Fruit fly (Drosophila melanogaster) whole organism, embryonic: ENCODE data around the gene CG13801.
A peak's percentile ranks its signal among the peaks of the same experiment; 100 is the strongest.

ENCODE experiments used
- Aef1 ChIP-seq: fragments of 200-800 bp; sonication (Bioruptor generic); IDR thresholded peaks from 3 replicates; pipeline ENCODE4 v1.3.6; 2022; ENCODE audit warnings: missing biosample characterization, missing genetic modification characterization
- CG1024 ChIP-seq: fragments of 200-800 bp; sonication (Bioruptor generic); IDR thresholded peaks from 2 replicates; pipeline ENCODE4 v1.3.6; 2022; ENCODE audit warnings: missing biosample characterization, missing genetic modification characterization
- CG10274 ChIP-seq: fragments of 200-800 bp; sonication (Bioruptor generic); optimal IDR thresholded peaks from 3 replicates; lab custom pipeline; 2017; ENCODE audit warnings: missing biosample characterization, mild to moderate bottlenecking, missing genetic modification characterization
- CG10462 ChIP-seq: fragments of 200-800 bp; sonication (Bioruptor generic); optimal IDR thresholded peaks from 2 replicates; lab custom pipeline; 2016; ENCODE audit warnings: missing biosample characterization, missing genetic modification characterization
- CG11085 ChIP-seq: fragments of 200-800 bp; sonication (Bioruptor generic); IDR thresholded peaks from 2 replicates; pipeline ENCODE4 v1.3.6; 2022; ENCODE audit warnings: missing biosample characterization, missing genetic modification characterization
- CG13624 ChIP-seq: fragments of 200-800 bp; sonication (Bioruptor generic); optimal IDR thresholded peaks from 2 replicates; lab custom pipeline; 2016; ENCODE audit warnings: missing biosample characterization, missing genetic modification characterization
- CG15514 ChIP-seq: fragments of 200-800 bp; sonication (Bioruptor generic); optimal IDR thresholded peaks from 3 replicates; lab custom pipeline; 2017; ENCODE audit warnings: missing biosample characterization, missing genetic modification characterization, mild to moderate bottlenecking, moderate library complexity, missing genetic modification reagents
- CG16863 ChIP-seq: fragments of 200-800 bp; sonication (Bioruptor generic); optimal IDR thresholded peaks from 3 replicates; lab custom pipeline; 2016; ENCODE audit warnings: missing biosample characterization, missing genetic modification characterization
- CG18476 ChIP-seq: fragments of 200-800 bp; sonication (Bioruptor generic); optimal IDR thresholded peaks from 2 replicates; lab custom pipeline; 2016; ENCODE audit warnings: missing biosample characterization, mild to moderate bottlenecking, missing genetic modification characterization
- CG3065 ChIP-seq: fragments of 200-800 bp; sonication (Bioruptor generic); optimal IDR thresholded peaks from 2 replicates; lab custom pipeline; 2016; ENCODE audit warnings: missing biosample characterization, missing genetic modification characterization
- CG33213 ChIP-seq: fragments of 200-800 bp; sonication (Bioruptor generic); optimal IDR thresholded peaks from 3 replicates; lab custom pipeline; 2016; ENCODE audit warnings: missing biosample characterization, missing genetic modification characterization
- CG34224 ChIP-seq: fragments of 200-800 bp; sonication (Bioruptor generic); IDR thresholded peaks from 3 replicates; pipeline ENCODE4 v1.3.6; 2022; ENCODE audit warnings: missing biosample characterization, missing genetic modification characterization; ENCODE audit not compliant: partially characterized antibody
- CG34422 ChIP-seq: fragments of 200-800 bp; sonication (Bioruptor generic); IDR thresholded peaks from 3 replicates; pipeline ENCODE4 v1.3.6; 2022; ENCODE audit warnings: missing biosample characterization, missing genetic modification characterization
- CG5180 ChIP-seq: fragments of 200-800 bp; sonication (Bioruptor generic); optimal IDR thresholded peaks from 3 replicates; lab custom pipeline; 2017; ENCODE audit warnings: missing biosample characterization, missing genetic modification characterization, mild to moderate bottlenecking, moderate library complexity, missing genetic modification reagents
- CG6175 ChIP-seq: fragments of 200-800 bp; sonication (Bioruptor generic); IDR thresholded peaks from 3 replicates; pipeline ENCODE4 v1.3.6; 2022; ENCODE audit warnings: missing biosample characterization, missing genetic modification characterization
- CG7928 ChIP-seq: fragments of 200-800 bp; sonication (Bioruptor generic); optimal IDR thresholded peaks from 2 replicates; lab custom pipeline; 2017; ENCODE audit warnings: missing biosample characterization, mild to moderate bottlenecking, missing genetic modification characterization
- CG8281 ChIP-seq: fragments of 200-800 bp; sonication (Bioruptor generic); optimal IDR thresholded peaks from 2 replicates; lab custom pipeline; 2018; ENCODE audit warnings: missing biosample characterization, mild to moderate bottlenecking, missing genetic modification characterization, moderate library complexity
- CG8944 ChIP-seq: fragments of 200-800 bp; sonication (Bioruptor generic); optimal IDR thresholded peaks from 3 replicates; lab custom pipeline; 2016; ENCODE audit warnings: missing biosample characterization, missing genetic modification characterization
- CG9609 ChIP-seq: fragments of 200-800 bp; sonication (Bioruptor generic); optimal IDR thresholded peaks from 3 replicates; lab custom pipeline; 2016; ENCODE audit warnings: missing biosample characterization, missing genetic modification characterization
- Gsc ChIP-seq: fragments of 200-800 bp; sonication (Bioruptor generic); IDR thresholded peaks from 2 replicates; pipeline ENCODE4 v1.3.6; 2022; ENCODE audit warnings: missing biosample characterization, missing genetic modification characterization
- Hr51 ChIP-seq, 2 experiments: fragments of 200-800 bp; sonication (Bioruptor generic); optimal IDR thresholded peaks; 2 replicates in 1 of 2; 3 replicates in 1 of 2; lab custom pipeline; 2016 to 2018; ENCODE audit warnings: missing biosample characterization in 2 of 2, missing genetic modification characterization in 2 of 2, mild to moderate bottlenecking in 1 of 2, moderate library complexity in 1 of 2
- MESR4 ChIP-seq: fragments of 200-800 bp; sonication (Bioruptor generic); optimal IDR thresholded peaks from 2 replicates; lab custom pipeline; 2018; ENCODE audit warnings: missing biosample characterization, mild to moderate bottlenecking, missing genetic modification characterization, moderate library complexity
- Mad ChIP-seq: fragments of 200-800 bp; sonication (Bioruptor generic); optimal IDR thresholded peaks from 2 replicates; lab custom pipeline; 2016; ENCODE audit warnings: missing biosample characterization, missing genetic modification characterization
- Med ChIP-seq: fragments of 200-800 bp; sonication (Bioruptor generic); peaks from one replicate; lab custom pipeline; 2016; ENCODE audit warnings: missing biosample characterization, missing genetic modification characterization, mild to moderate bottlenecking, inconsistent platforms, moderate library complexity
- Sox100B ChIP-seq: fragments of 200-800 bp; sonication (Bioruptor generic); optimal IDR thresholded peaks from 3 replicates; lab custom pipeline; 2018; ENCODE audit warnings: missing biosample characterization, mild to moderate bottlenecking, missing genetic modification characterization
- Sry-β ChIP-seq: fragments of 200-800 bp; sonication (Bioruptor generic); optimal IDR thresholded peaks from 2 replicates; lab custom pipeline; 2018; ENCODE audit warnings: missing biosample characterization, mild to moderate bottlenecking, missing genetic modification characterization, moderate library complexity
- Vsx1 ChIP-seq: fragments of 200-800 bp; sonication (Bioruptor generic); optimal IDR thresholded peaks from 2 replicates; lab custom pipeline; 2017; ENCODE audit warnings: missing biosample characterization, mild to moderate bottlenecking, missing genetic modification characterization, missing genetic modification reagents
- Xbp1 ChIP-seq: fragments of 200-800 bp; sonication (Bioruptor generic); optimal IDR thresholded peaks from 3 replicates; lab custom pipeline; 2016; ENCODE audit warnings: missing biosample characterization, mild to moderate bottlenecking, missing genetic modification characterization
- bsh ChIP-seq, 2 experiments: fragments of 200-800 bp; sonication (Bioruptor generic); optimal IDR thresholded peaks; 2 replicates each; lab custom pipeline; 2017 to 2018; ENCODE audit warnings: mild to moderate bottlenecking in 2 of 2, missing biosample characterization in 2 of 2, missing genetic modification characterization in 2 of 2, moderate library complexity in 1 of 2
- crc ChIP-seq: fragments of 200-800 bp; sonication (Bioruptor generic); optimal IDR thresholded peaks from 2 replicates; lab custom pipeline; 2016; ENCODE audit warnings: missing biosample characterization, missing genetic modification characterization
- cwo ChIP-seq: fragments of 200-800 bp; sonication (Bioruptor generic); optimal IDR thresholded peaks from 3 replicates; lab custom pipeline; 2017; ENCODE audit warnings: missing biosample characterization, missing genetic modification characterization, mild to moderate bottlenecking, moderate library complexity, missing genetic modification reagents
- dati ChIP-seq: fragments of 200-800 bp; sonication (Bioruptor generic); IDR thresholded peaks from 2 replicates; pipeline ENCODE4 v1.3.6; 2022; ENCODE audit warnings: missing biosample characterization, missing genetic modification characterization
- dm ChIP-seq: fragments of 200-800 bp; sonication (Bioruptor generic); optimal IDR thresholded peaks from 3 replicates; lab custom pipeline; 2016; ENCODE audit warnings: missing biosample characterization, missing genetic modification characterization
- fd64A ChIP-seq: fragments of 200-800 bp; sonication (Bioruptor generic); optimal IDR thresholded peaks from 3 replicates; lab custom pipeline; 2018; ENCODE audit warnings: missing biosample characterization, mild to moderate bottlenecking, missing genetic modification characterization
- fd96Cb ChIP-seq: fragments of 200-800 bp; sonication (Bioruptor generic); optimal IDR thresholded peaks from 2 replicates; lab custom pipeline; 2018; ENCODE audit warnings: missing biosample characterization, mild to moderate bottlenecking, missing genetic modification characterization, moderate library complexity
- grn ChIP-seq: fragments of 200-800 bp; sonication (Bioruptor generic); optimal IDR thresholded peaks from 3 replicates; lab custom pipeline; 2017; ENCODE audit warnings: missing biosample characterization, missing genetic modification characterization
- hkb ChIP-seq, 2 experiments: fragments of 200-800 bp in 1 of 2; fragments of >200 bp in 1 of 2; sonication (Bioruptor generic) in 1 of 2; IDR thresholded peaks in 1 of 2; optimal IDR thresholded peaks in 1 of 2; 2 replicates each; pipeline versions ENCODE4 v1.3.6 to Lab custom; 2017 to 2022; ENCODE audit warnings: missing biosample characterization in 1 of 2, missing genetic modification characterization in 1 of 2
- jumu ChIP-seq: fragments of 200-800 bp; sonication (Bioruptor generic); optimal IDR thresholded peaks from 3 replicates; lab custom pipeline; 2016; ENCODE audit warnings: missing biosample characterization, missing genetic modification characterization
- klu ChIP-seq: fragments of 200-800 bp; sonication (Bioruptor generic); IDR thresholded peaks from 2 replicates; pipeline ENCODE4 v1.3.6; 2022; ENCODE audit warnings: missing biosample characterization, missing genetic modification characterization
- pan ChIP-seq, 4 experiments: fragments of >200 bp in 3 of 4; fragments of 200-800 bp in 1 of 4; sonication (Bioruptor generic) in 1 of 4; optimal IDR thresholded peaks in 3 of 4; IDR thresholded peaks in 1 of 4; 2 replicates each; pipeline versions ENCODE4 v1.3.6 to Lab custom; 2017 to 2022; ENCODE audit warnings: missing biosample characterization in 2 of 4, missing genetic modification characterization in 2 of 4, mixed read lengths in 1 of 4
- pnt ChIP-seq: fragments of 200-800 bp; sonication (Bioruptor generic); optimal IDR thresholded peaks from 3 replicates; lab custom pipeline; 2016; ENCODE audit warnings: missing biosample characterization, missing genetic modification characterization
- ro ChIP-seq: fragments of 200-800 bp; sonication (Bioruptor generic); IDR thresholded peaks from 2 replicates; pipeline ENCODE4 v1.3.6; 2022; ENCODE audit warnings: missing biosample characterization, missing genetic modification characterization
- salm ChIP-seq: fragments of 200-800 bp; sonication (Bioruptor generic); optimal IDR thresholded peaks from 2 replicates; lab custom pipeline; 2018; ENCODE audit warnings: missing biosample characterization, mild to moderate bottlenecking, missing genetic modification characterization
- sim ChIP-seq: fragments of 200-800 bp; sonication (Bioruptor generic); IDR thresholded peaks from 2 replicates; pipeline ENCODE4 v1.3.6; 2022; ENCODE audit warnings: missing biosample characterization, missing genetic modification characterization
- slbo ChIP-seq: fragments of 200-800 bp; sonication (Bioruptor generic); IDR thresholded peaks from 2 replicates; pipeline ENCODE4 v1.3.6; 2022; ENCODE audit warnings: missing biosample characterization, missing genetic modification characterization
- so ChIP-seq: fragments of 200-800 bp; sonication (Bioruptor generic); IDR thresholded peaks from 3 replicates; pipeline ENCODE4 v1.3.6; 2022; ENCODE audit warnings: missing biosample characterization, missing genetic modification characterization
- ssp ChIP-seq: fragments of 200-800 bp; sonication (Bioruptor generic); IDR thresholded peaks from 2 replicates; pipeline ENCODE4 v1.3.6; 2022; ENCODE audit warnings: missing biosample characterization, missing genetic modification characterization
- sug ChIP-seq: fragments of 200-800 bp; optimal IDR thresholded peaks from 2 replicates; lab custom pipeline; 2019; ENCODE audit warnings: missing biosample characterization, mild to moderate bottlenecking, missing genetic modification characterization, moderate library complexity
- zfh2 ChIP-seq: fragments of 200-800 bp; sonication (Bioruptor generic); optimal IDR thresholded peaks from 2 replicates; lab custom pipeline; 2016; ENCODE audit warnings: missing biosample characterization, missing genetic modification characterization

CG13801 gene

DNA sequence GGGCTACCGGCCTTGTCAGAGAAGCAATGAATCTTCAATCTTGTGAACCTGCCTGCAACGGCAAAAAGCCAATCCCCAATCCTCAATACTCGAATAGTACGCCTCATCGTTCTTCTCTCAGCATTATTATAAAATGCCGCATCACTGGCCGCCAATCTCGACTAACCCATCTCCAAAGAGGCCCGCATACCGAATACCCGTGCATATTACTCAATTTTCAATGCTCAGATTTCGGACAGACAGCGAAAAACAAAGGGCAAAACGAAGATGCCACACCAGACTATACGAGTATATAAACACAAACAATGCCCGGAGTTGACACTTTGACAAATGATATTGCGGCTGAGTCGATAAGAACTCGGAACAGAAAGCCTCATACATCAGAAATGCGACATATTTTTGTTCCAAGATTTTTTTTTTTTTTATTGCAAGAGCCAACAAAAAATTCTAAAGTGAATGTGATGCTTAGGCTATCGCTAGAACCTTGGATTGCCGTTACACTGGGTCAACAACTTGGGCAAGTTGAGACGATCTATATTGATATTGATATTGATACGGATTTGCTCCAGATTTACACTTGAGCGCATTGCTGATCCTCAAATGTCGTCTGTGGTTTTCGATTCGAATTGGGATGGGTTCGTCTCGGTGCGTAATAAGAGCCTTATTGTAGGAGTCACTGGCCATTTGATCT lies 32.5 kb downstream of the CG13801 start (continued):
- TF ChIP-seq pnt (GFP tag; lab: Kevin White, UChicago) (no peak), Xbp1 (no peak), Mad (no peak), Hr51 (GFP tag; optimal IDR thresholded peaks at IDR 0.05; lab: Kevin White, UChicago) (no peak), ro (GFP tag; lab: Robert Waterston, UW) (no peak), CG11085 (GFP tag; lab: Robert Waterston, UW) (no peak), CG33213 (GFP tag; lab: Kevin White, UChicago) (peak; percentile 23), cwo (GFP tag; lab: Kevin White, UChicago) (no peak), Vsx1 (GFP tag; lab: Kevin White, UChicago) (no peak), CG8944 (GFP tag; lab: Kevin White, UChicago) (no peak), hkb (optimal IDR thresholded peaks at IDR 0.05; lab: Kevin White, UChicago) (no peak), hkb (GFP tag; IDR thresholded peaks at IDR 0.05; lab: Robert Waterston, UW) (no peak), salm (tag; lab: Kevin White, UChicago) (no peak), so (GFP tag; lab: Robert Waterston, UW) (no peak), MESR4 (GFP tag; lab: Kevin White, UChicago) (no peak), klu (GFP tag; lab: Robert Waterston, UW) (no peak), CG10274 (GFP tag; lab: Kevin White, UChicago) (no peak), CG9609 (GFP tag; lab: Kevin White, UChicago) (no peak), CG6175 (GFP tag; lab: Robert Waterston, UW) (0 out of 3 replicates have a peak, but pooled peaks have one; percentile 49), crc (no peak), CG10462 (GFP tag; lab: Kevin White, UChicago) (no peak), Med (GFP tag; lab: Kevin White, UChicago) (peak; percentile 70), CG18476 (GFP tag; lab: Kevin White, UChicago) (no peak), sug (tag; lab: Kevin White, UChicago) (peak; percentile 18), CG5180 (GFP tag; lab: Kevin White, UChicago) (peak; percentile 39), CG3065 (GFP tag; lab: Kevin White, UChicago) (no peak), slbo (no peak), dm (GFP tag; lab: Kevin White, UChicago) (no peak), Gsc (GFP tag; lab: Robert Waterston, UW) (no peak), CG34224 (no peak), grn (GFP tag; lab: Kevin White, UChicago) (peak; percentile 60), CG1024 (GFP tag; lab: Robert Waterston, UW) (peak; percentile 45; the same call in 1 of the 2 replicates), sim (no peak), pan (optimal IDR thresholded peaks at IDR 0.05; lab: Kevin White, UChicago) (no peak), pan (GFP tag; optimal IDR thresholded peaks at IDR 0.05 in 1 of 2, IDR thresholded peaks at IDR 0.05 in 1 of 2) (peak in 1 of 2 experiments; percentile 10), Sox100B (GFP tag; lab: Kevin White, UChicago) (peak; percentile 10), CG15514 (GFP tag; lab: Kevin White, UChicago) (peak; percentile 4), zfh2 (GFP tag; lab: Kevin White, UChicago) (no peak), CG34422 (GFP tag; lab: Robert Waterston, UW) (no peak), Sry-β (GFP tag; lab: Kevin White, UChicago) (peak; percentile 9), bsh (GFP tag; optimal IDR thresholded peaks at IDR 0.05; lab: Kevin White, UChicago) (peak in 1 of 2 experiments; percentile 19), ssp (GFP tag; lab: Robert Waterston, UW) (no peak), fd64A (GFP tag; lab: Kevin White, UChicago) (no peak), fd96Cb (tag; lab: Kevin White, UChicago) (no peak), dati (GFP tag; lab: Robert Waterston, UW) (no peak), jumu (GFP tag; lab: Kevin White, UChicago) (no peak), CG8281 (tag; lab: Kevin White, UChicago) (peak; percentile 22), CG7928 (GFP tag; lab: Kevin White, UChicago) (no peak), CG13624 (GFP tag; lab: Kevin White, UChicago) (no peak), Aef1 (GFP tag; lab: Robert Waterston, UW) (no peak), CG16863 (GFP tag; lab: Kevin White, UChicago) (no peak)
